Fruit fly (Drosophila melanogaster) whole organism, adult: ENCODE data around the gene Ctl2.
A peak's percentile ranks its signal among the peaks of the same experiment; 100 is the strongest.

Source experiments
- CG11617 ChIP-seq: fragments of 200-800 bp; sonication (Bioruptor generic); optimal IDR thresholded peaks from 2 replicates; lab custom pipeline; 2017; ENCODE audit warnings: mild to moderate bottlenecking, missing biosample characterization, missing genetic modification reagents, missing genetic modification characterization
- CG12768 ChIP-seq: fragments of 200-800 bp; sonication (Bioruptor generic); optimal IDR thresholded peaks from 2 replicates; lab custom pipeline; 2017; ENCODE audit warnings: missing biosample characterization, missing genetic modification characterization, mild to moderate bottlenecking, moderate library complexity, missing genetic modification reagents
- CG14711 ChIP-seq: fragments of 200-800 bp; sonication (Bioruptor generic); optimal IDR thresholded peaks from 2 replicates; lab custom pipeline; 2018; ENCODE audit warnings: missing biosample characterization, mild to moderate bottlenecking, missing genetic modification characterization, moderate library complexity
- CG1620 ChIP-seq: fragments of 200-800 bp; sonication (Bioruptor generic); optimal IDR thresholded peaks from 2 replicates; lab custom pipeline; 2016; ENCODE audit warnings: missing biosample characterization, missing genetic modification characterization
- CG33017 ChIP-seq: fragments of 200-800 bp; sonication (Bioruptor generic); optimal IDR thresholded peaks from 2 replicates; lab custom pipeline; 2018; ENCODE audit warnings: missing biosample characterization, mild to moderate bottlenecking, missing genetic modification characterization, moderate library complexity
- CG5204 ChIP-seq: fragments of 200-800 bp; sonication (Bioruptor generic); optimal IDR thresholded peaks from 2 replicates; lab custom pipeline; 2016; ENCODE audit warnings: missing biosample characterization, missing genetic modification characterization
- CG7045 ChIP-seq: fragments of 200-800 bp; sonication (Bioruptor generic); optimal IDR thresholded peaks from 2 replicates; lab custom pipeline; 2017; ENCODE audit warnings: missing biosample characterization, mild to moderate bottlenecking, missing genetic modification characterization
- CG7101 ChIP-seq: fragments of 200-800 bp; sonication (Bioruptor generic); optimal IDR thresholded peaks from 2 replicates; lab custom pipeline; 2018; ENCODE audit warnings: missing biosample characterization, mild to moderate bottlenecking, missing genetic modification characterization, moderate library complexity
- Clk ChIP-seq: fragments of 200-800 bp; sonication (Bioruptor generic); optimal IDR thresholded peaks from 2 replicates; lab custom pipeline; 2017; ENCODE audit warnings: missing biosample characterization, missing genetic modification characterization
- Crg-1 ChIP-seq: fragments of 200-800 bp; sonication (Bioruptor generic); optimal IDR thresholded peaks from 2 replicates; lab custom pipeline; 2016; ENCODE audit warnings: missing biosample characterization, missing genetic modification characterization
- Hr96 ChIP-seq: fragments of 200-800 bp; sonication (Bioruptor generic); optimal IDR thresholded peaks from 2 replicates; lab custom pipeline; 2016; ENCODE audit warnings: missing biosample characterization, missing genetic modification characterization
- Mnt ChIP-seq: fragments of 200-800 bp; sonication (Bioruptor generic); optimal IDR thresholded peaks from 2 replicates; lab custom pipeline; 2016; ENCODE audit warnings: missing biosample characterization, mild to moderate bottlenecking, missing genetic modification characterization
- bab1 ChIP-seq: fragments of 200-800 bp; sonication (Bioruptor generic); optimal IDR thresholded peaks from 3 replicates; lab custom pipeline; 2019; ENCODE audit warnings: missing biosample characterization, mild to moderate bottlenecking, missing genetic modification characterization, moderate library complexity
- cic ChIP-seq: fragments of 200-800 bp; sonication (Bioruptor generic); optimal IDR thresholded peaks from 2 replicates; lab custom pipeline; 2017; ENCODE audit warnings: missing biosample characterization, mild to moderate bottlenecking, missing genetic modification characterization, moderate library complexity
- cnc ChIP-seq, 2 experiments: fragments of >200 bp; optimal IDR thresholded peaks; 2 replicates each; lab custom pipeline; 2017
- kay ChIP-seq: fragments of 200-800 bp; sonication (Bioruptor generic); peaks from one replicate; lab custom pipeline; 2016; ENCODE audit warnings: missing biosample characterization, missing genetic modification characterization, borderline replicate concordance
- ovo ChIP-seq: fragments of 200-800 bp; sonication (Bioruptor generic); optimal IDR thresholded peaks from 2 replicates; lab custom pipeline; 2016; ENCODE audit warnings: missing biosample characterization, missing genetic modification characterization
- pad ChIP-seq: fragments of 200-800 bp; sonication (Bioruptor generic); optimal IDR thresholded peaks from 3 replicates; lab custom pipeline; 2017; ENCODE audit warnings: missing biosample characterization, missing genetic modification characterization, mild to moderate bottlenecking, moderate library complexity, missing genetic modification reagents
- tj ChIP-seq: fragments of 200-800 bp; sonication (Bioruptor generic); optimal IDR thresholded peaks from 3 replicates; lab custom pipeline; 2017; ENCODE audit warnings: missing biosample characterization, mild to moderate bottlenecking, missing genetic modification characterization, moderate library complexity
- toe ChIP-seq: fragments of 200-800 bp; sonication (Bioruptor generic); optimal IDR thresholded peaks from 2 replicates; lab custom pipeline; 2016; ENCODE audit warnings: missing biosample characterization, missing genetic modification characterization

Gene Ctl2

DNA sequence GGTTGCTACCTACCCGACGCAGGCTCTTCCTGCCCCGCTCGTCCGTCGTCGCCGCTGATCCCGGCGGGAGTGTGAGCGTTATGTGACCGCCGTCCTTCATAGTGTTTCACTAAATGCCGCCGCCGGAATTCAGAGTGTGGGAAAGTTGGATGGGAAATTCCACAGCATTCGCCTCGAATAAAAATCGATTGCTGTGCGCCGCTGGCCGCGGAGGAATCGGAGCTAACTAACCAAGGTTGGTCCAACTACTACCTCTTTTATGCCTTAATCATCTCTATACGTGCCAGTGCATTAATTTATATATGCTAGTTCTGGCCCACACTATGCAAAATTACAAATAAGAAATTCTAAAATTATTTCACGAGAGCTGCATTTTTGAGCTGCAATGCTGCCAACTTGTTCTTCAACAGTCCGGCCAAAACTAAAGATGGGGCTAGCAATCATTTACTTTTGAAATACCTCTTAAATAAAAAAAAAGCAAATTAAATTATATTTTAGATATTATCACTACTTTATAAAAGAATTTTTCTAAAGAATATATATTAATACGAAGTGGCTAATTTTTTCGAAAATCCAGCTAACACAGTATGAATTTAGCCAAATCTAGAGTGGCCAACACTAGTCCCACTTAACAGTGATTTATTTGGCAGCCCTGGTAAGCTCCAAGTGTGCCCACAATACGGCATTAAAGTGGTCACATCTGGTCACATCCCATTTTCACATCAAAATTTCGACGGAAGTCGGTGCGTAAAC, 10.6 kb upstream of the Ctl2 start, which contains the start of the genes alpha-Man-Ib and Pdhb:
alpha-Man-Ib (minus strand) TSS at position 425 of the 753 bp plus-strand sequence.
Pdhb (plus strand) TSS at position 674 of the 753 bp plus-strand sequence.
- peak; percentile 78 for TF ChIP-seq CG7045 (GFP tag; lab: Kevin White, UChicago)
- no peak for TF ChIP-seq toe (GFP tag; lab: Kevin White, UChicago)
- peak; percentile 22 for TF ChIP-seq cic (GFP tag; lab: Kevin White, UChicago)
- peak; percentile 60 for TF ChIP-seq ovo (GFP tag; lab: Kevin White, UChicago)
- TF ChIP-seq CG14711 (tag; lab: Kevin White, UChicago): peak; percentile 74
- peak; percentile 78 for TF ChIP-seq bab1 (GFP tag; lab: Kevin White, UChicago)
- peak; percentile 85 for TF ChIP-seq CG7101
- peak; percentile 63 for TF ChIP-seq tj (GFP tag; lab: Kevin White, UChicago)
- peak; percentile 72 for TF ChIP-seq CG33017 (tag; lab: Kevin White, UChicago)
- peak; percentile 71 for TF ChIP-seq Mnt (GFP tag; lab: Kevin White, UChicago)
- peak; percentile 71 for TF ChIP-seq CG12768
- TF ChIP-seq Crg-1 (GFP tag; lab: Kevin White, UChicago): peak; percentile 59
- peak; percentile 50 for TF ChIP-seq Clk (GFP tag; lab: Kevin White, UChicago)
- TF ChIP-seq CG11617 (GFP tag; lab: Kevin White, UChicago): peak; percentile 73
- TF ChIP-seq Hr96 (GFP tag; lab: Kevin White, UChicago): peak; percentile 41
- TF ChIP-seq CG5204 (GFP tag; lab: Kevin White, UChicago): no peak
- TF ChIP-seq pad (GFP tag; lab: Kevin White, UChicago): peak; percentile 56
- TF ChIP-seq cnc (optimal IDR thresholded peaks at IDR 0.05; lab: Kevin White, UChicago): no peak
- peak; percentile 64 for TF ChIP-seq CG1620 (GFP tag; lab: Kevin White, UChicago)
- TF ChIP-seq kay (GFP tag; lab: Kevin White, UChicago): no peak

dm6 chr3R:29113392-29113791, 9.8 kb upstream of the Ctl2 start:
- TF ChIP-seq CG14711 (tag; lab: Kevin White, UChicago) (no peak), cic (GFP tag; lab: Kevin White, UChicago) (no peak), toe (GFP tag; lab: Kevin White, UChicago) (no peak), tj (GFP tag; lab: Kevin White, UChicago) (no peak), CG7045 (GFP tag; lab: Kevin White, UChicago) (no peak), CG33017 (tag; lab: Kevin White, UChicago) (no peak), CG11617 (GFP tag; lab: Kevin White, UChicago) (no peak), CG12768 (no peak), Hr96 (GFP tag; lab: Kevin White, UChicago) (no peak), bab1 (GFP tag; lab: Kevin White, UChicago) (no peak), Clk (GFP tag; lab: Kevin White, UChicago) (no peak), pad (GFP tag; lab: Kevin White, UChicago) (no peak), Mnt (GFP tag; lab: Kevin White, UChicago) (no peak), CG5204 (GFP tag; lab: Kevin White, UChicago) (no peak), CG1620 (GFP tag; lab: Kevin White, UChicago) (no peak), CG7101 (no peak), ovo (GFP tag; lab: Kevin White, UChicago) (no peak)

- TF ChIP-seq bab1 (GFP tag; lab: Kevin White, UChicago): peak; percentile 47
- TF ChIP-seq CG1620 (GFP tag; lab: Kevin White, UChicago): peak; percentile 12
- no peak for TF ChIP-seq CG5204 (GFP tag; lab: Kevin White, UChicago)
- peak; percentile 58 for TF ChIP-seq Mnt (GFP tag; lab: Kevin White, UChicago)
- TF ChIP-seq Crg-1 (GFP tag; lab: Kevin White, UChicago): peak; percentile 40
- peak; percentile 57 for TF ChIP-seq CG7101
- TF ChIP-seq tj (GFP tag; lab: Kevin White, UChicago): no peak
- TF ChIP-seq kay (GFP tag; lab: Kevin White, UChicago): no peak
- TF ChIP-seq Hr96 (GFP tag; lab: Kevin White, UChicago): peak; percentile 40
- peak; percentile 44 for TF ChIP-seq CG12768
- TF ChIP-seq CG7045 (GFP tag; lab: Kevin White, UChicago): no peak
- no peak for TF ChIP-seq ovo (GFP tag; lab: Kevin White, UChicago)
- TF ChIP-seq cnc (optimal IDR thresholded peaks at IDR 0.05; lab: Kevin White, UChicago): no peak
- peak; percentile 37 for TF ChIP-seq cic (GFP tag; lab: Kevin White, UChicago)
- TF ChIP-seq pad (GFP tag; lab: Kevin White, UChicago): peak; percentile 52
- peak; percentile 12 for TF ChIP-seq CG33017 (tag; lab: Kevin White, UChicago)
- no peak for TF ChIP-seq toe (GFP tag; lab: Kevin White, UChicago)
- no peak for TF ChIP-seq Clk (GFP tag; lab: Kevin White, UChicago)
- no peak for TF ChIP-seq CG11617 (GFP tag; lab: Kevin White, UChicago)
- TF ChIP-seq CG14711 (tag; lab: Kevin White, UChicago): peak; percentile 34
Observed at dm6 chr3R:29116167-29116725, 6.9 kb upstream of the Ctl2 start, which contains the start of gene Atg14. TSS of gene Atg14 (plus strand) at chr3R:29116391.

dm6 chr3R:29124128-29124527, 958 bp downstream of the Ctl2 start:
- peak; percentile 4 for TF ChIP-seq CG11617 (GFP tag; lab: Kevin White, UChicago)
- TF ChIP-seq Crg-1 (GFP tag; lab: Kevin White, UChicago): peak; percentile 23
- no peak for TF ChIP-seq CG5204 (GFP tag; lab: Kevin White, UChicago)
- TF ChIP-seq pad (GFP tag; lab: Kevin White, UChicago): peak; percentile 88
- TF ChIP-seq CG12768: no peak
- peak; percentile 18 for TF ChIP-seq Mnt (GFP tag; lab: Kevin White, UChicago)
- no peak for TF ChIP-seq Hr96 (GFP tag; lab: Kevin White, UChicago)
- no peak for TF ChIP-seq Clk (GFP tag; lab: Kevin White, UChicago)
- no peak for TF ChIP-seq cnc (optimal IDR thresholded peaks at IDR 0.05; lab: Kevin White, UChicago)
- no peak for TF ChIP-seq tj (GFP tag; lab: Kevin White, UChicago)
- peak; percentile 65 for TF ChIP-seq bab1 (GFP tag; lab: Kevin White, UChicago)
- TF ChIP-seq CG7045 (GFP tag; lab: Kevin White, UChicago): peak; percentile 16
- peak; percentile 74 for TF ChIP-seq CG33017 (tag; lab: Kevin White, UChicago)
- TF ChIP-seq CG7101: peak; percentile 81
- peak; percentile 72 for TF ChIP-seq CG14711 (tag; lab: Kevin White, UChicago)
- TF ChIP-seq ovo (GFP tag; lab: Kevin White, UChicago): no peak
- TF ChIP-seq CG1620 (GFP tag; lab: Kevin White, UChicago): no peak
